Worm (Caenorhabditis elegans) whole organism, L1 larva: ENCODE data around the gene F08G5.3.

Experiments used
- C04F5.9 ChIP-seq: sonication (generic microtip); optimal IDR thresholded peaks from 2 replicates; lab custom pipeline; 2016; ENCODE audit warnings: missing genetic modification characterization, missing compliant biosample characterization
- F16B12.6 ChIP-seq: fragments of 150-350 bp; optimal IDR thresholded peaks from 2 replicates; lab custom pipeline; 2014; ENCODE audit warnings: missing biosample characterization, missing genetic modification characterization
- Y116A8C.19 ChIP-seq: sonication (generic microtip); optimal IDR thresholded peaks from 2 replicates; lab custom pipeline; 2016; ENCODE audit warnings: missing compliant biosample characterization, missing genetic modification characterization, borderline replicate concordance
- alr-1 ChIP-seq: fragments of 200-800 bp; sonication (Bioruptor generic); optimal IDR thresholded peaks from 2 replicates; lab custom pipeline; 2018; ENCODE audit warnings: borderline replicate concordance, mild to moderate bottlenecking, missing genetic modification characterization, missing compliant biosample characterization
- ama-1 ChIP-seq: fragments of 150-350 bp; optimal IDR thresholded peaks from 2 replicates; lab custom pipeline; 2014
- blmp-1 ChIP-seq: fragments of 150-350 bp; optimal IDR thresholded peaks from 2 replicates; lab custom pipeline; 2014; ENCODE audit warnings: missing biosample characterization, missing genetic modification characterization
- ceh-82 ChIP-seq, 3 experiments: fragments of 150-350 bp in 1 of 3; sonication (generic microtip) in 2 of 3; optimal IDR thresholded peaks; 2 replicates each; lab custom pipeline; 2014 to 2017; ENCODE audit warnings: missing biosample characterization in 3 of 3, missing genetic modification characterization in 3 of 3
- ces-1 ChIP-seq: fragments of 150-350 bp; optimal IDR thresholded peaks from 2 replicates; lab custom pipeline; 2014; ENCODE audit warnings: missing biosample characterization, missing genetic modification reagents, missing genetic modification characterization
- dsc-1 ChIP-seq: sonication (generic microtip); optimal IDR thresholded peaks from 2 replicates; lab custom pipeline; 2016; ENCODE audit warnings: mild to moderate bottlenecking, missing genetic modification characterization, missing compliant biosample characterization
- efl-1 ChIP-seq, 4 experiments: fragments of 150-350 bp; optimal IDR thresholded peaks in 3 of 4; peaks in 1 of 4; 1 replicate in 1 of 4; 2 replicates in 3 of 4; lab custom pipeline; 2014; ENCODE audit warnings: missing biosample characterization in 2 of 4, missing genetic modification characterization in 2 of 4, missing genetic modification reagents in 2 of 4
- elt-2 ChIP-seq: sonication (generic microtip); optimal IDR thresholded peaks from 2 replicates; lab custom pipeline; 2016; ENCODE audit warnings: missing genetic modification characterization, mild to moderate bottlenecking, inconsistent platforms, missing compliant biosample characterization, missing genetic modification reagents
- ets-5 ChIP-seq: fragments of 200-800 bp; sonication (Bioruptor generic); IDR thresholded peaks from 2 replicates; pipeline ENCODE4 v1.3.6; 2022; ENCODE audit warnings: missing genetic modification characterization, missing compliant biosample characterization
- fkh-10 ChIP-seq: sonication (generic microtip); optimal IDR thresholded peaks from 2 replicates; lab custom pipeline; 2017; ENCODE audit warnings: missing biosample characterization, missing genetic modification reagents, missing genetic modification characterization
- fkh-4 ChIP-seq: sonication (generic microtip); optimal IDR thresholded peaks from 2 replicates; lab custom pipeline; 2016; ENCODE audit warnings: missing compliant biosample characterization, missing genetic modification characterization, borderline replicate concordance
- fkh-8 ChIP-seq: sonication (generic microtip); optimal IDR thresholded peaks from 2 replicates; lab custom pipeline; 2016; ENCODE audit warnings: mild to moderate bottlenecking, missing genetic modification characterization, missing compliant biosample characterization
- grh-1 ChIP-seq: fragments of 200-800 bp; sonication (Bioruptor generic); IDR thresholded peaks from 2 replicates; pipeline ENCODE4 v1.3.6; 2022; ENCODE audit warnings: missing genetic modification reagents, missing genetic modification characterization, missing compliant biosample characterization
- hlh-17 ChIP-seq: fragments of 200-800 bp; sonication (Bioruptor generic); optimal IDR thresholded peaks from 2 replicates; lab custom pipeline; 2018; ENCODE audit warnings: missing genetic modification characterization, mild to moderate bottlenecking, missing compliant biosample characterization, moderate library complexity, borderline replicate concordance
- hpl-2 ChIP-seq: fragments of 150-350 bp; optimal IDR thresholded peaks from 2 replicates; lab custom pipeline; 2014; ENCODE audit warnings: missing biosample characterization, missing genetic modification reagents, missing genetic modification characterization
- jun-1 ChIP-seq: fragments of 150-350 bp; optimal IDR thresholded peaks from 2 replicates; lab custom pipeline; 2014; ENCODE audit warnings: missing biosample characterization, missing genetic modification reagents, missing genetic modification characterization
- lin-14 ChIP-seq: fragments of 200-800 bp; sonication (Bioruptor generic); optimal IDR thresholded peaks from 2 replicates; lab custom pipeline; 2018; ENCODE audit warnings: mild to moderate bottlenecking, missing genetic modification characterization, moderate library complexity, missing compliant biosample characterization
- lin-15B ChIP-seq: fragments of 150-350 bp; sonication (generic microtip); optimal IDR thresholded peaks from 3 replicates; lab custom pipeline; 2014; ENCODE audit warnings: missing biosample characterization, missing genetic modification characterization
- lin-39 ChIP-seq: fragments of 150-350 bp; optimal IDR thresholded peaks from 2 replicates; lab custom pipeline; 2014; ENCODE audit warnings: missing biosample characterization, missing genetic modification reagents, missing genetic modification characterization
- lir-3 ChIP-seq: sonication (generic microtip); optimal IDR thresholded peaks from 2 replicates; lab custom pipeline; 2016; ENCODE audit warnings: mild to moderate bottlenecking, missing genetic modification characterization, moderate library complexity, missing compliant biosample characterization; ENCODE audit not compliant: poor library complexity
- lsy-2 ChIP-seq, 2 experiments: fragments of 150-350 bp; optimal IDR thresholded peaks; 2 replicates each; lab custom pipeline; 2014; ENCODE audit warnings: missing biosample characterization in 2 of 2, missing genetic modification characterization in 2 of 2
- mab-9 ChIP-seq: fragments of 200-800 bp; sonication (Bioruptor generic); IDR thresholded peaks from 2 replicates; pipeline ENCODE4 v1.3.6; 2022; ENCODE audit warnings: missing genetic modification reagents, missing genetic modification characterization, missing compliant biosample characterization
- mdl-1 ChIP-seq, 2 experiments: fragments of 150-350 bp; optimal IDR thresholded peaks; 2 replicates each; lab custom pipeline; 2014 to 2017; ENCODE audit warnings: missing biosample characterization in 2 of 2, missing genetic modification characterization in 2 of 2, inconsistent platforms in 1 of 2
- mep-1 ChIP-seq: fragments of 150-350 bp; optimal IDR thresholded peaks from 2 replicates; lab custom pipeline; 2014; ENCODE audit warnings: missing biosample characterization, missing genetic modification characterization
- nhr-12 ChIP-seq: sonication (generic microtip); optimal IDR thresholded peaks from 2 replicates; lab custom pipeline; 2017; ENCODE audit warnings: missing biosample characterization, missing genetic modification characterization
- nhr-20 ChIP-seq: sonication (generic microtip); optimal IDR thresholded peaks from 2 replicates; lab custom pipeline; 2016; ENCODE audit warnings: mild to moderate bottlenecking, missing genetic modification characterization, missing compliant biosample characterization
- nhr-28 ChIP-seq: fragments of 150-350 bp; optimal IDR thresholded peaks from 2 replicates; lab custom pipeline; 2014; ENCODE audit warnings: missing biosample characterization, missing genetic modification characterization
- nhr-71 ChIP-seq: sonication (generic microtip); optimal IDR thresholded peaks from 2 replicates; lab custom pipeline; 2016; ENCODE audit warnings: mild to moderate bottlenecking, missing genetic modification characterization, moderate library complexity, missing compliant biosample characterization
- nhr-90 ChIP-seq: sonication (generic microtip); optimal IDR thresholded peaks from 2 replicates; lab custom pipeline; 2016; ENCODE audit warnings: mild to moderate bottlenecking, missing genetic modification characterization, missing compliant biosample characterization; ENCODE audit not compliant: poor library complexity
- pag-3 ChIP-seq: sonication (generic microtip); optimal IDR thresholded peaks from 2 replicates; lab custom pipeline; 2017; ENCODE audit warnings: missing genetic modification characterization, mild to moderate bottlenecking, missing compliant biosample characterization, antibody characterized with exemption, borderline replicate concordance; ENCODE audit not compliant: insufficient read depth
- pqm-1 ChIP-seq: sonication (generic microtip); optimal IDR thresholded peaks from 3 replicates; lab custom pipeline; 2017; ENCODE audit warnings: missing biosample characterization, missing genetic modification characterization
- rnt-1 ChIP-seq: sonication (generic microtip); optimal IDR thresholded peaks from 2 replicates; lab custom pipeline; 2016; ENCODE audit warnings: mild to moderate bottlenecking, missing genetic modification characterization, moderate library complexity, missing compliant biosample characterization
- snpc-4 ChIP-seq: fragments of 150-350 bp; optimal IDR thresholded peaks from 2 replicates; lab custom pipeline; 2014; ENCODE audit warnings: missing biosample characterization, missing genetic modification characterization
- sup-37 ChIP-seq: fragments of 200-800 bp; sonication (Bioruptor generic); optimal IDR thresholded peaks from 2 replicates; lab custom pipeline; 2018; ENCODE audit warnings: mild to moderate bottlenecking, missing genetic modification characterization, missing compliant biosample characterization
- swsn-7 ChIP-seq: sonication (generic microtip); optimal IDR thresholded peaks from 2 replicates; lab custom pipeline; 2016; ENCODE audit warnings: missing genetic modification characterization, missing compliant biosample characterization
- tbx-2 ChIP-seq: sonication (generic microtip); optimal IDR thresholded peaks from 2 replicates; lab custom pipeline; 2016; ENCODE audit warnings: missing genetic modification characterization, missing compliant biosample characterization
- unc-62 ChIP-seq: fragments of 150-350 bp; optimal IDR thresholded peaks from 2 replicates; lab custom pipeline; 2014; ENCODE audit warnings: missing biosample characterization, missing genetic modification reagents, missing genetic modification characterization
- zag-1 ChIP-seq: fragments of 150-350 bp; optimal IDR thresholded peaks from 2 replicates; lab custom pipeline; 2014; ENCODE audit warnings: missing biosample characterization, missing genetic modification characterization
- ztf-11 ChIP-seq, 2 experiments: sonication (generic microtip); optimal IDR thresholded peaks; 2 replicates each; lab custom pipeline; 2016 to 2017; ENCODE audit warnings: missing genetic modification characterization in 2 of 2, missing biosample characterization in 1 of 2, missing compliant biosample characterization in 1 of 2

Gene F08G5.3

DNA sequence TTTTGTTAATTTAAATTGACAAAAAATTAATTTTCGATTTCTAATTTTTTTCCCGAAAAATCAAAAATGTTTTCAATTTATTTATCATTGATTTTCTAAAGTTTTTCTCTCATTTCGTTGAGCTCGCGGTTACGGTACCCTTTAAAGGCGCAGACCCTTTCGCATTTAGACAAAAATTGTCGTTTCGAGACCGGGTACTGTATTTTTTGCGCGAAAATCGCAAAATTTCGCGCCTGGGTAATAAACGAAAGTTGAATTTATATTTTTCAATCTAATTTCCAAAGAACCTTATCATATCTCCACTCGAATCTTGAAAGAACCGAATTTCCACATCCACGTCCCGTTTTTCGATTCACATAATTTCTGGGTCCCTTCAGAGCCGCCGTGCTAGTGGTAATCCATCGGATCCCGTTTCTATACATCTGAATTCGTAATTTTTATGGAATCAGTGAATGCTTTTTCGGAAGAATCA lies 28.1 kb upstream of the F08G5.3 start, which contains the start of gene C25G4.3:
Gene C25G4.3, minus strand, starts transcription at position 422 of the 472 bp plus-strand sequence.
- TF ChIP-seq ama-1 (lab: Kevin White, UChicago) (no peak), ces-1 (GFP tag; lab: Kevin White, UChicago) (no peak), nhr-20 (tag; lab: Kevin White, UChicago) (no peak), mab-9 (GFP tag; lab: Robert Waterston, UW) (no peak), dsc-1 (tag; lab: Kevin White, UChicago) (no peak), blmp-1 (no peak), F16B12.6 (tag; lab: Kevin White, UChicago) (no peak), snpc-4 (no peak), jun-1 (tag; lab: Kevin White, UChicago) (no peak), lin-15B (tag; lab: Kevin White, UChicago) (no peak), pag-3 (tag; lab: Kevin White, UChicago) (no peak), nhr-71 (tag; lab: Kevin White, UChicago) (no peak), hlh-17 (GFP tag; lab: Kevin White, UChicago) (no peak), lin-14 (GFP tag; lab: Kevin White, UChicago) (no peak), mdl-1 (tag; optimal IDR thresholded peaks at IDR 0.05; lab: Kevin White, UChicago) (no peak), alr-1 (no peak), ceh-82 (tag; optimal IDR thresholded peaks at IDR 0.05; lab: Kevin White, UChicago) (no peak), nhr-12 (no peak)
- TF ChIP-seq, all 84 proteins: peak for 0

DNA sequence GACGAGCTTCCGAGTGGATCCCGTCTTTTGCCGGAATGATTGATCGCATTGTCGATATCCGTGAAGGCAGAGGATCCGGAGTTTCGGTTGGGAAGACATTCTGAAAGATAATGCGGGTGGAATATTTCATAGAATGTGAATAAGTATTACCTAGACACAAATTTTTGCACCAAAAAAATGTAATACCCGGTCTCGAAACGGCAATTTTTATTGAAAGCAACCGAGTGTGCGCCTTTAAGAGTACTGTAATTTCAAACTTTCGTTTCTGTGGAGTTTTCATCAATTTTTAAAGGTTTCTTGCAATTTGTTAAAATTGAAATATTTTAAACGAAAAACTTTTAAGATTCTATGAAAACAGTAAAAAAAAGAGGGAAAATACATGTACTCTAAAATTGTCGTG lies 26.6 kb upstream of the F08G5.3 start, which contains the start of gene C25G4.2:
Gene C25G4.2, minus strand, starts transcription at position 100 of the 400 bp plus-strand sequence.
- no peak for TF ChIP-seq zag-1 (tag; lab: Kevin White, UChicago)
- no peak for TF ChIP-seq dsc-1 (tag; lab: Kevin White, UChicago)
- TF ChIP-seq rnt-1 (tag; lab: Kevin White, UChicago) = no peak
- TF ChIP-seq hpl-2 (GFP tag; lab: Kevin White, UChicago) = no peak
- TF ChIP-seq mab-9 (GFP tag; lab: Robert Waterston, UW) = no peak
- no peak for TF ChIP-seq fkh-4 (tag; lab: Kevin White, UChicago)
- TF ChIP-seq grh-1 = no peak
- no peak for TF ChIP-seq swsn-7 (tag; lab: Kevin White, UChicago)
- TF ChIP-seq nhr-20 (tag; lab: Kevin White, UChicago) = no peak
- no peak for TF ChIP-seq nhr-71 (tag; lab: Kevin White, UChicago)

DNA sequence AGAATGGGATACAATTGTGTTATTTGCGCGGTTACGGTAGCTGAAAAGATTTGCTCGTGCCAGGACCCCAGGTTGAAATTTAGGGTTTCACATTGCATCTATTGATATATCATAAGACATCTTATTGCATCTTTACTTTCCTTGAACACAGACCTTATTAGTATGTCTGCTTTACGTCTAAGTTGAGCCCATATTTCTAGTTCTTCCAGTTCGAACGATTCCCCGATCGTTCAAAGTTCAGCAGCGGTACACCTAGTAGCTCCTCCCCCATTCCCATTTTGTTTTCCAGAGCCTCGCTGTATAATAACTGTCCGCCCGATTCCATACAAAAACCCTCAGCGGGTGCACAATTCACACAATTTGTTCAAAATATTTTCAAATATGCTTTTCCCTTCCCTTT lies 24.3 kb upstream of the F08G5.3 start, which contains the start of gene C25G4.17:
Gene C25G4.17, plus strand, starts transcription at position 301 of the 400 bp plus-strand sequence.
- TF ChIP-seq mdl-1 (tag; optimal IDR thresholded peaks at IDR 0.05; lab: Kevin White, UChicago) (no peak), unc-62 (GFP tag; lab: Kevin White, UChicago) (no peak), mep-1 (tag; lab: Kevin White, UChicago) (no peak)

DNA sequence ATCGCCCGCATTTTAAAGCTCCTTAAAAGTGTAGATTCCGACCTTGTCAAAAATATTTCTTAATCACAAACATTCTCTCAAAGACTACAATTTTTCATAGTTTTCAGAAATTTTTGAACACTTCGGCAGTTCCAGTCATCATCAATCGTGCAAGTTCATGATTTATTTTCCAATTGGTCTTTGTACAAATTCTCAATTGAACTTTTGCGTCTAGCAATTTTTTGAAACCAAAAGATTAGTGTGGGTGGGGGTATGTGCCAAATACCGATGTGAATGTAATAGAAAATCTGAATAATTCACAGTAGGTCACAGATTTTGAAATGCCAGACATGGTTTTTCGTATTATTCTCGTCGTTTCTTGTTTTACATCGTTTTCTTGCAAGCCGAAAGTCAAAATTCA lies 21.0 kb upstream of the F08G5.3 start, which contains the start of gene clec-185:
Gene clec-185, plus strand, starts transcription at position 301 of the 400 bp plus-strand sequence.
- TF ChIP-seq nhr-90 (no peak), tbx-2 (tag; lab: Kevin White, UChicago) (no peak), efl-1 (optimal IDR thresholded peaks at IDR 0.05; lab: Kevin White, UChicago) (no peak), efl-1 (GFP tag; optimal IDR thresholded peaks at IDR 0.05 in 1 of 2; lab: Kevin White, UChicago) (peak in 1 of 2 experiments; percentile 79), alr-1 (no peak), lin-39 (no peak), lsy-2 (tag; optimal IDR thresholded peaks at IDR 0.05; lab: Kevin White, UChicago) (no peak), nhr-28 (tag; lab: Kevin White, UChicago) (no peak)

DNA sequence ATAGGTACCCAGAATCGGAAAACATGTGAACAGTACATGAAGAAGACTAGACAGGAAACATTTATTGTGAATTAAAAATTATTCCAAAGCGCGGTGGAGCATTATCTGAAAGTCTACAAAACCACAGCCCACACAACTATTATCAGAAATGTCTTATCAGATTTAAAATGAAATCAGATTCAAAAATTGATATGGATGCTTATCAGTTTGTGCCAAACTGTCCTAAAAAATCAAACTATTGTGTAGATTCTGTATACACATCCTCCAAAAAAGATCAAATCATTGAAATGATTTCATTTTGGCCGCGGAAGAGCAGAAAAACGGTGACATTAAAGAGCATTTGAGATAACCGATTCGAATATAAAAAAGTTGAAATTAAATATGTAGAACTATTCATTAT lies 18.1 kb upstream of the F08G5.3 start, which contains the start of gene irg-4:
Gene irg-4, plus strand, starts transcription at position 392 of the 400 bp plus-strand sequence.
- TF ChIP-seq sup-37 (GFP tag; lab: Kevin White, UChicago) (no peak), ama-1 (lab: Kevin White, UChicago) (no peak), jun-1 (tag; lab: Kevin White, UChicago) (no peak), ets-5 (GFP tag; lab: Robert Waterston, UW) (no peak), blmp-1 (no peak), nhr-28 (tag; lab: Kevin White, UChicago) (no peak), ztf-11 (tag; optimal IDR thresholded peaks at IDR 0.05; lab: Kevin White, UChicago) (no peak), Y116A8C.19 (tag; lab: Kevin White, UChicago) (no peak), ceh-82 (tag; optimal IDR thresholded peaks at IDR 0.05; lab: Kevin White, UChicago) (no peak), fkh-8 (no peak), nhr-90 (no peak), fkh-10 (no peak), lir-3 (tag; lab: Kevin White, UChicago) (no peak), C04F5.9 (tag; lab: Kevin White, UChicago) (no peak), unc-62 (GFP tag; lab: Kevin White, UChicago) (no peak), dsc-1 (tag; lab: Kevin White, UChicago) (no peak), elt-2 (tag; lab: Kevin White, UChicago) (peak; percentile 97), pqm-1 (tag; lab: Kevin White, UChicago) (peak; percentile 4)
